Worm (Caenorhabditis elegans): ENCODE measurements around the gene D2096.10.

DNA sequence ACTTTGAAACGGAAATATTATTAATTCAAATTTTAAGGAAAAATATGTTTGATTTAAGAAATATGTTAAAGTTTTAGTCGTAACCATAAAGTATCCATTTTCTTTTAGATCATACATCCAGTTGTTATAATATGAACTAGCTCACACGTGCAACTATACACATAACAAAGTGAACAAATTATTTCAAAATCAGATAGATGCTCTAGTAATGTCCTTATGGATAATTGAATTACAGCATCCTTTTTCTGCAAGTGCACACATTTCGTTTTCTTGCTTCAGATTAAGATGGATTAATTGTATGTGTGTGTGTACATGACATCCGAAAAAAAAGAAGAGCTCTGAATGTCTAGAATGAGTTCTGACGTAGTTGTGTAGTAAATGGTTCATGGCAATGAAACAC lies 3.4 kb downstream of the D2096.10 start:
- TF ChIP-seq Y79H2A.3 (GFP tag; conservative IDR thresholded peaks at IDR 0.05) = no peak
- TF ChIP-seq F49E8.2 (tag; optimal IDR thresholded peaks at IDR 0.05; ENCODE audit: insufficient read depth) = no peak
- no peak for TF ChIP-seq F57C9.4 (tag; optimal IDR thresholded peaks at IDR 0.05)
- no peak for TF ChIP-seq dpff-1 (tag; optimal IDR thresholded peaks at IDR 0.05)
- TF ChIP-seq unc-62 (GFP tag; optimal IDR thresholded peaks at IDR 0.05) = no peak
- TF ChIP-seq tlf-1 (GFP tag; optimal IDR thresholded peaks at IDR 0.05) = no peak
- TF ChIP-seq snpc-4 (GFP tag; optimal IDR thresholded peaks at IDR 0.05) = no peak
- TF ChIP-seq snpc-4 (tag; optimal IDR thresholded peaks at IDR 0.05) = no peak
- no peak for TF ChIP-seq lin-35 (GFP tag; optimal IDR thresholded peaks at IDR 0.05)
- TF ChIP-seq nfya-2 (GFP tag; IDR thresholded peaks at IDR 0.05) = no peak
- no peak for TF ChIP-seq lin-54 (GFP tag; optimal IDR thresholded peaks at IDR 0.05)
- no peak for TF ChIP-seq attf-5 (GFP tag; optimal IDR thresholded peaks at IDR 0.05)
- TF ChIP-seq zfh-2 (GFP tag; conservative IDR thresholded peaks at IDR 0.05) = no peak
- TF ChIP-seq nfya-1 (tag; optimal IDR thresholded peaks at IDR 0.05; ENCODE audit: borderline replicate concordance, insufficient read depth) = no peak
- TF ChIP-seq dpl-1 (GFP tag; optimal IDR thresholded peaks at IDR 0.05) = no peak

Measured in whole organism, young adult.